Fruit fly (Drosophila melanogaster) whole organism, embryonic: ENCODE results near the gene CG3071.

ENCODE experiments used
- Atf3 ChIP-seq: fragments of 200-800 bp; sonication (Bioruptor generic); optimal IDR thresholded peaks from 3 replicates; lab custom pipeline; 2016; ENCODE audit warnings: missing biosample characterization, missing genetic modification characterization
- BEAF-32 ChIP-seq: fragments of 200-800 bp; sonication (Bioruptor generic); optimal IDR thresholded peaks from 3 replicates; lab custom pipeline; 2017; ENCODE audit warnings: missing biosample characterization, missing genetic modification characterization, mild to moderate bottlenecking, moderate library complexity, missing genetic modification reagents
- Bteb2 ChIP-seq: fragments of 200-800 bp; sonication (Bioruptor generic); optimal IDR thresholded peaks from 2 replicates; lab custom pipeline; 2016; ENCODE audit warnings: missing biosample characterization, missing genetic modification characterization
- CG10366 ChIP-seq: fragments of 200-800 bp; sonication (Bioruptor generic); IDR thresholded peaks from 2 replicates; pipeline ENCODE4 v1.3.6; 2022; ENCODE audit warnings: missing biosample characterization, missing genetic modification characterization
- CG1233 ChIP-seq: fragments of 200-800 bp; sonication (Bioruptor generic); optimal IDR thresholded peaks from 4 replicates; lab custom pipeline; 2018; ENCODE audit warnings: missing biosample characterization, mild to moderate bottlenecking, missing genetic modification characterization
- CG12391 ChIP-seq: fragments of 200-800 bp; sonication (Bioruptor generic); optimal IDR thresholded peaks from 3 replicates; lab custom pipeline; 2018; ENCODE audit warnings: missing biosample characterization, mild to moderate bottlenecking, missing genetic modification characterization, moderate library complexity
- CG13894 ChIP-seq: fragments of 200-800 bp; sonication (Bioruptor generic); optimal IDR thresholded peaks from 3 replicates; lab custom pipeline; 2018; ENCODE audit warnings: missing biosample characterization, mild to moderate bottlenecking, missing genetic modification characterization, moderate library complexity
- CG14014 ChIP-seq: fragments of 200-800 bp; sonication (Bioruptor generic); IDR thresholded peaks from 2 replicates; pipeline ENCODE4 v1.3.6; 2022; ENCODE audit warnings: missing biosample characterization, missing genetic modification characterization
- CG15011 ChIP-seq: fragments of 200-800 bp; sonication (Bioruptor generic); optimal IDR thresholded peaks from 3 replicates; lab custom pipeline; 2018; ENCODE audit warnings: missing biosample characterization, mild to moderate bottlenecking, missing genetic modification characterization
- CG17186 ChIP-seq: fragments of 200-800 bp; sonication (Bioruptor generic); optimal IDR thresholded peaks from 3 replicates; lab custom pipeline; 2017; ENCODE audit warnings: missing biosample characterization, missing genetic modification reagents, missing genetic modification characterization
- CG18599 ChIP-seq: fragments of 200-800 bp; sonication (Bioruptor generic); optimal IDR thresholded peaks from 3 replicates; lab custom pipeline; 2017; ENCODE audit warnings: missing biosample characterization, missing genetic modification characterization, mild to moderate bottlenecking, moderate library complexity, missing genetic modification reagents
- CG30431 ChIP-seq: fragments of 200-800 bp; sonication (Bioruptor generic); optimal IDR thresholded peaks from 2 replicates; lab custom pipeline; 2017; ENCODE audit warnings: missing biosample characterization, missing genetic modification characterization
- CG4617 ChIP-seq: fragments of 200-800 bp; sonication (Bioruptor generic); optimal IDR thresholded peaks from 3 replicates; lab custom pipeline; 2016; ENCODE audit warnings: missing biosample characterization, missing genetic modification characterization, borderline replicate concordance
- CG5180 ChIP-seq: fragments of 200-800 bp; sonication (Bioruptor generic); optimal IDR thresholded peaks from 3 replicates; lab custom pipeline; 2017; ENCODE audit warnings: missing biosample characterization, missing genetic modification characterization, mild to moderate bottlenecking, moderate library complexity, missing genetic modification reagents
- CG5245 ChIP-seq: fragments of 200-800 bp; sonication (Bioruptor generic); optimal IDR thresholded peaks from 3 replicates; lab custom pipeline; 2016; ENCODE audit warnings: missing biosample characterization, missing genetic modification characterization
- CG6654 ChIP-seq: fragments of 200-800 bp; sonication (Bioruptor generic); optimal IDR thresholded peaks from 2 replicates; lab custom pipeline; 2017; ENCODE audit warnings: missing biosample characterization, mild to moderate bottlenecking, missing genetic modification characterization
- CG7928 ChIP-seq: fragments of 200-800 bp; sonication (Bioruptor generic); optimal IDR thresholded peaks from 2 replicates; lab custom pipeline; 2017; ENCODE audit warnings: missing biosample characterization, mild to moderate bottlenecking, missing genetic modification characterization
- CG8281 ChIP-seq: fragments of 200-800 bp; sonication (Bioruptor generic); optimal IDR thresholded peaks from 2 replicates; lab custom pipeline; 2018; ENCODE audit warnings: missing biosample characterization, mild to moderate bottlenecking, missing genetic modification characterization, moderate library complexity
- D19B ChIP-seq: fragments of 200-800 bp; sonication (Bioruptor generic); optimal IDR thresholded peaks from 2 replicates; lab custom pipeline; 2017; ENCODE audit warnings: missing biosample characterization, mild to moderate bottlenecking, missing genetic modification characterization
- Dad ChIP-seq: fragments of 200-800 bp; sonication (Bioruptor generic); optimal IDR thresholded peaks from 3 replicates; lab custom pipeline; 2016; ENCODE audit warnings: missing biosample characterization, missing genetic modification characterization
- Deaf1 ChIP-seq: fragments of 200-800 bp; optimal IDR thresholded peaks from 3 replicates; lab custom pipeline; 2019; ENCODE audit warnings: missing biosample characterization, mild to moderate bottlenecking, missing genetic modification characterization, moderate library complexity
- Dll ChIP-seq: fragments of 200-800 bp; sonication (Bioruptor generic); IDR thresholded peaks from 4 replicates; pipeline ENCODE4 v1.3.6; 2022; ENCODE audit warnings: missing biosample characterization, missing genetic modification characterization; ENCODE audit not compliant: partially characterized antibody
- Hmr ChIP-seq: fragments of 200-800 bp; sonication (Bioruptor generic); optimal IDR thresholded peaks from 3 replicates; lab custom pipeline; 2017; ENCODE audit warnings: mild to moderate bottlenecking, missing biosample characterization, missing genetic modification reagents, missing genetic modification characterization
- Hr51 ChIP-seq, 2 experiments: fragments of 200-800 bp; sonication (Bioruptor generic); optimal IDR thresholded peaks; 2 replicates in 1 of 2; 3 replicates in 1 of 2; lab custom pipeline; 2016 to 2018; ENCODE audit warnings: missing biosample characterization in 2 of 2, missing genetic modification characterization in 2 of 2, mild to moderate bottlenecking in 1 of 2, moderate library complexity in 1 of 2
- Poxn ChIP-seq: fragments of 200-800 bp; sonication (Bioruptor generic); IDR thresholded peaks from 2 replicates; pipeline ENCODE4 v1.3.6; 2022; ENCODE audit warnings: missing biosample characterization, missing genetic modification characterization
- Stat92E ChIP-seq, 3 experiments: fragments of >200 bp in 2 of 3; fragments of 200-800 bp in 1 of 3; sonication (Bioruptor generic) in 1 of 3; optimal IDR thresholded peaks; 2 replicates each; lab custom pipeline; 2017 to 2019; ENCODE audit warnings: missing biosample characterization in 3 of 3, missing genetic modification characterization in 3 of 3, mild to moderate bottlenecking in 1 of 3, moderate library complexity in 1 of 3
- ac ChIP-seq: fragments of 200-800 bp; sonication (Bioruptor generic); optimal IDR thresholded peaks from 3 replicates; lab custom pipeline; 2017; ENCODE audit warnings: missing biosample characterization, mild to moderate bottlenecking, missing genetic modification characterization
- aop ChIP-seq: fragments of 200-800 bp; sonication (Bioruptor generic); IDR thresholded peaks from 2 replicates; pipeline ENCODE4 v1.3.6; 2022; ENCODE audit warnings: missing biosample characterization, missing genetic modification characterization
- ato ChIP-seq: fragments of 200-800 bp; sonication (Bioruptor generic); IDR thresholded peaks from 2 replicates; pipeline ENCODE4 v1.3.6; 2022; ENCODE audit warnings: missing biosample characterization, missing genetic modification characterization; ENCODE audit not compliant: partially characterized antibody
- bbx ChIP-seq: fragments of 200-800 bp; sonication (Bioruptor generic); IDR thresholded peaks from 2 replicates; pipeline ENCODE4 v1.3.6; 2022; ENCODE audit warnings: missing biosample characterization, missing genetic modification characterization; ENCODE audit not compliant: partially characterized antibody
- chinmo ChIP-seq: fragments of 200-800 bp; sonication (Bioruptor generic); IDR thresholded peaks from 4 replicates; pipeline ENCODE4 v1.3.6; 2022; ENCODE audit warnings: missing biosample characterization, missing genetic modification characterization; ENCODE audit not compliant: partially characterized antibody
- ewg ChIP-seq: fragments of 200-800 bp; sonication (Bioruptor generic); optimal IDR thresholded peaks from 3 replicates; lab custom pipeline; 2017; ENCODE audit warnings: mild to moderate bottlenecking, missing biosample characterization, missing genetic modification reagents, missing genetic modification characterization
- fd3F ChIP-seq: fragments of 200-800 bp; sonication (Bioruptor generic); optimal IDR thresholded peaks from 2 replicates; lab custom pipeline; 2018; ENCODE audit warnings: missing biosample characterization, mild to moderate bottlenecking, missing genetic modification characterization, moderate library complexity
- gro ChIP-seq: fragments of 200-800 bp; sonication (Bioruptor generic); optimal IDR thresholded peaks from 2 replicates; lab custom pipeline; 2016; ENCODE audit warnings: missing biosample characterization, missing genetic modification characterization
- her ChIP-seq: fragments of 200-800 bp; sonication (Bioruptor generic); optimal IDR thresholded peaks from 2 replicates; lab custom pipeline; 2016; ENCODE audit warnings: missing biosample characterization, missing genetic modification characterization
- lbe ChIP-seq: fragments of 200-800 bp; sonication (Bioruptor generic); optimal IDR thresholded peaks from 2 replicates; lab custom pipeline; 2016; ENCODE audit warnings: missing biosample characterization, mild to moderate bottlenecking, missing genetic modification characterization
- onecut ChIP-seq: fragments of 200-800 bp; sonication (Bioruptor generic); IDR thresholded peaks from 2 replicates; pipeline ENCODE4 v1.3.6; 2022; ENCODE audit warnings: missing biosample characterization, missing genetic modification characterization
- otp ChIP-seq: fragments of 200-800 bp; sonication (Bioruptor generic); IDR thresholded peaks from 3 replicates; pipeline ENCODE4, ENCODE4 v1.3.6; 2022; ENCODE audit warnings: missing biosample characterization, missing genetic modification characterization
- sc ChIP-seq, 3 experiments: fragments of >200 bp in 2 of 3; fragments of 200-800 bp in 1 of 3; sonication (Bioruptor generic) in 1 of 3; optimal IDR thresholded peaks; 2 replicates in 2 of 3; 3 replicates in 1 of 3; lab custom pipeline; 2017; ENCODE audit warnings: mild to moderate bottlenecking in 1 of 3, missing biosample characterization in 1 of 3, missing genetic modification characterization in 1 of 3, missing genetic modification reagents in 1 of 3
- scrt ChIP-seq: fragments of 200-800 bp; sonication (Bioruptor generic); optimal IDR thresholded peaks from 2 replicates; lab custom pipeline; 2018; ENCODE audit warnings: missing biosample characterization, mild to moderate bottlenecking, missing genetic modification characterization, moderate library complexity
- sd ChIP-seq: fragments of 200-800 bp; sonication (Bioruptor generic); optimal IDR thresholded peaks from 3 replicates; lab custom pipeline; 2018; ENCODE audit warnings: missing biosample characterization, mild to moderate bottlenecking, missing genetic modification characterization, moderate library complexity
- seq ChIP-seq: fragments of 200-800 bp; sonication (Bioruptor generic); IDR thresholded peaks from 2 replicates; pipeline ENCODE4 v1.3.6; 2022; ENCODE audit warnings: missing biosample characterization, missing genetic modification characterization
- shn ChIP-seq: fragments of 200-800 bp; sonication (Bioruptor generic); optimal IDR thresholded peaks from 3 replicates; lab custom pipeline; 2016; ENCODE audit warnings: missing biosample characterization, missing genetic modification characterization
- vnd ChIP-seq: fragments of 200-800 bp; sonication (Bioruptor generic); IDR thresholded peaks from 3 replicates; pipeline ENCODE4 v1.3.6; 2022; ENCODE audit warnings: missing biosample characterization, missing genetic modification characterization; ENCODE audit not compliant: partially characterized antibody
- wdn ChIP-seq: fragments of 200-800 bp; sonication (Bioruptor generic); IDR thresholded peaks from 2 replicates; pipeline ENCODE4 v1.3.6; 2022; ENCODE audit warnings: missing biosample characterization, missing genetic modification characterization
- yki ChIP-seq: fragments of >200 bp; optimal IDR thresholded peaks from 3 replicates; lab custom pipeline; 2018
- z ChIP-seq: fragments of 200-800 bp; sonication (Bioruptor generic); IDR thresholded peaks from 3 replicates; pipeline ENCODE4 v1.3.6; 2022; ENCODE audit warnings: missing biosample characterization, missing genetic modification characterization

The CG3071 gene

DNA sequence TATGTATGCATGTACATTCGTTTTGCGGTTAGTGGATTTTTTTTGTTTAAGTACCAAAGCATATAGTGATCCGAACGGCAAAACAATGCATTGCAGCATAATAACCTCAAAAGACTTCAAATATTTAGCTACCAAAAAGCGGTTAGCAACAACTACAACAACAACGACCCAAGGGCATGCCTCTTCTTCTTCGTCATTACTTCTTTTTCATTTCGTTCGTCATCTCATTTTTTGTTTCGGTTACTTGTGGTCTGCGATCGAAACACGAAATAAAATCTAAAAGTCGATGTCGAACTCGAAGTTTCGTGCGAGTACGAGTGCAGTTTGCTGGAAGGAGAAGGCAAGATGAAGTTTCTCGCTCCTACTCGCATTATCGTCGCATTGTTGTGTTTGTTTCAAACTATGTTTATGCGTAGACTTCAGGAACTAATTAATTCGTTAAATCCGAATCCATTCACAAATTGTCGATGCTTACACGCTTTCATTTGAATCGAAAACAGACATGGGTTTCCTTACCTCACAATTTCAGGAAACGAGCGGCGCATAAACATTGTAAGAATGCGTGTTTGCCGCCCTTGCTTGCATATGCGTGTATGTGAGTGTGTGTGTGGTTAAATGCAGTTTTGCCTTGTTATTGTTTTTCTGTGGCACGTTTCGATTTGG is 36.2 kb downstream of the CG3071 start (continued):
- TF ChIP-seq Stat92E (GFP tag; optimal IDR thresholded peaks at IDR 0.05; lab: Kevin White, UChicago) (peak in 1 of 3 experiments; percentile 91), CG30431 (GFP tag; lab: Kevin White, UChicago) (peak; percentile 82), shn (peak; percentile 75), CG6654 (GFP tag; lab: Kevin White, UChicago) (peak; percentile 16), gro (GFP tag; lab: Kevin White, UChicago) (peak; percentile 12), Deaf1 (tag; lab: Kevin White, UChicago) (peak; percentile 69), CG12391 (tag; lab: Kevin White, UChicago) (peak; percentile 91), yki (lab: Kevin White, UChicago) (peak; percentile 11), CG13894 (tag; lab: Kevin White, UChicago) (no peak), lbe (peak; percentile 91), CG15011 (peak; percentile 2), otp (GFP tag; lab: Robert Waterston, UW) (peak; percentile 93), chinmo (GFP tag; lab: Robert Waterston, UW) (no peak), onecut (GFP tag; lab: Robert Waterston, UW) (peak; percentile 76), scrt (GFP tag; lab: Kevin White, UChicago) (peak; percentile 45), ac (GFP tag; lab: Kevin White, UChicago) (peak; percentile 67), CG10366 (GFP tag; lab: Robert Waterston, UW) (peak; percentile 81), sc (optimal IDR thresholded peaks at IDR 0.05; lab: Kevin White, UChicago) (no peak), sc (GFP tag; optimal IDR thresholded peaks at IDR 0.05; lab: Kevin White, UChicago) (peak; percentile 75), Hr51 (GFP tag; optimal IDR thresholded peaks at IDR 0.05; lab: Kevin White, UChicago) (peak; percentile 63 to 79), Bteb2 (no peak), BEAF-32 (GFP tag; lab: Kevin White, UChicago) (no peak), ewg (GFP tag; lab: Kevin White, UChicago) (peak; percentile 78), CG17186 (GFP tag; lab: Kevin White, UChicago) (peak; percentile 68), z (GFP tag; lab: Robert Waterston, UW) (peak; percentile 49; the same call in 1 of the 3 replicates), Poxn (GFP tag; lab: Robert Waterston, UW) (no peak), vnd (no peak), fd3F (GFP tag; lab: Kevin White, UChicago) (peak; percentile 30), CG5245 (peak; percentile 59), bbx (no peak), CG14014 (peak; percentile 53; the same call in 1 of the 2 replicates), wdn (GFP tag; lab: Robert Waterston, UW) (no peak), Hmr (GFP tag; lab: Kevin White, UChicago) (peak; percentile 27), CG7928 (GFP tag; lab: Kevin White, UChicago) (no peak), Dll (GFP tag; lab: Robert Waterston, UW) (no peak), CG1233 (GFP tag; lab: Kevin White, UChicago) (peak; percentile 60), CG4617 (GFP tag; lab: Kevin White, UChicago) (no peak), D19B (no peak), CG8281 (tag; lab: Kevin White, UChicago) (peak; percentile 3), Dad (peak; percentile 55), Atf3 (GFP tag; lab: Kevin White, UChicago) (peak; percentile 81), aop (GFP tag; lab: Robert Waterston, UW) (0 out of 2 replicates have a peak, but pooled peaks have one; percentile 50), CG18599 (GFP tag; lab: Kevin White, UChicago) (peak; percentile 70), seq (peak; percentile 76), CG5180 (GFP tag; lab: Kevin White, UChicago) (peak; percentile 59), ato (GFP tag; lab: Robert Waterston, UW) (no peak), sd (tag; lab: Kevin White, UChicago) (peak; percentile 77), her (GFP tag; lab: Kevin White, UChicago) (peak; percentile 81)
